Worm (Caenorhabditis elegans) whole organism, young adult: Measurements from ENCODE around the gene Y57A10C.8.

Source experiments
- F57A8.1 ChIP-seq: fragments of 200-800 bp; sonication (Bioruptor generic); optimal IDR thresholded peaks from 2 replicates; lab custom pipeline; 2018; ENCODE audit warnings: mild to moderate bottlenecking, missing genetic modification characterization, moderate library complexity, missing compliant biosample characterization
- F57C9.4 ChIP-seq: sonication (generic microtip); optimal IDR thresholded peaks from 2 replicates; lab custom pipeline; 2017; ENCODE audit warnings: mild to moderate bottlenecking, missing genetic modification characterization, missing compliant biosample characterization
- Y67H2A.10 ChIP-seq: fragments of 200-800 bp; sonication (Bioruptor generic); conservative IDR thresholded peaks from 2 replicates; pipeline ENCODE4 v1.3.6; 2022; ENCODE audit warnings: missing genetic modification reagents, missing genetic modification characterization, missing compliant biosample characterization
- Y95B8A.8 ChIP-seq: fragments of 200-800 bp; sonication (Bioruptor generic); IDR thresholded peaks from 2 replicates; pipeline ENCODE4 v1.3.6; 2022; ENCODE audit warnings: missing genetic modification reagents, missing genetic modification characterization, missing compliant biosample characterization
- athp-1 ChIP-seq: sonication (generic microtip); optimal IDR thresholded peaks from 2 replicates; lab custom pipeline; 2017; ENCODE audit warnings: mild to moderate bottlenecking, missing genetic modification characterization, missing compliant biosample characterization
- attf-6 ChIP-seq: fragments of 200-800 bp; sonication (Bioruptor generic); IDR thresholded peaks from 2 replicates; pipeline ENCODE4 v1.3.6; 2022; ENCODE audit warnings: missing genetic modification reagents, missing genetic modification characterization, missing compliant biosample characterization
- bed-2 ChIP-seq: fragments of 200-800 bp; sonication (Bioruptor generic); IDR thresholded peaks from 2 replicates; pipeline ENCODE4 v1.3.6; 2022; ENCODE audit warnings: missing genetic modification reagents, missing genetic modification characterization, missing compliant biosample characterization
- ceh-100 ChIP-seq: fragments of 200-800 bp; sonication (Bioruptor generic); IDR thresholded peaks from 2 replicates; pipeline ENCODE4 v1.3.6; 2022; ENCODE audit warnings: missing genetic modification reagents, missing genetic modification characterization, missing compliant biosample characterization
- ceh-58 ChIP-seq: fragments of 200-800 bp; sonication (Bioruptor generic); IDR thresholded peaks from 2 replicates; pipeline ENCODE4 v1.3.6; 2022; ENCODE audit warnings: missing genetic modification characterization, missing compliant biosample characterization
- chd-7 ChIP-seq: sonication (generic microtip); optimal IDR thresholded peaks from 2 replicates; lab custom pipeline; 2016; ENCODE audit warnings: mild to moderate bottlenecking, missing genetic modification characterization, moderate library complexity, missing compliant biosample characterization
- dpff-1 ChIP-seq: sonication (generic microtip); optimal IDR thresholded peaks from 2 replicates; lab custom pipeline; 2017; ENCODE audit warnings: mild to moderate bottlenecking, missing genetic modification characterization, missing compliant biosample characterization
- dpl-1 ChIP-seq: fragments of 150-350 bp; optimal IDR thresholded peaks from 2 replicates; lab custom pipeline; 2014; ENCODE audit warnings: missing biosample characterization, missing genetic modification reagents, missing genetic modification characterization
- egl-18 ChIP-seq: fragments of 200-800 bp; sonication (Bioruptor generic); IDR thresholded peaks from 2 replicates; pipeline ENCODE4 v1.3.6; 2022; ENCODE audit warnings: missing genetic modification reagents, missing genetic modification characterization, missing compliant biosample characterization
- egrh-3 ChIP-seq: fragments of 200-800 bp; sonication (Bioruptor generic); IDR thresholded peaks from 2 replicates; pipeline ENCODE4 v1.3.6; 2022; ENCODE audit warnings: missing genetic modification reagents, missing genetic modification characterization, missing compliant biosample characterization
- hlh-26 ChIP-seq: fragments of 200-800 bp; sonication (Bioruptor generic); conservative IDR thresholded peaks from 2 replicates; pipeline ENCODE4 v1.3.6; 2022; ENCODE audit warnings: missing genetic modification reagents, missing genetic modification characterization, missing compliant biosample characterization
- hmg-1.2 ChIP-seq: fragments of 200-800 bp; sonication (Bioruptor generic); IDR thresholded peaks from 2 replicates; pipeline ENCODE4 v1.3.6; 2022; ENCODE audit warnings: missing genetic modification reagents, missing genetic modification characterization, missing compliant biosample characterization
- hrde-1 ChIP-seq: sonication (generic microtip); optimal IDR thresholded peaks from 2 replicates; lab custom pipeline; 2016; ENCODE audit warnings: missing genetic modification characterization, mild to moderate bottlenecking, missing compliant biosample characterization, moderate library complexity, missing genotype, missing genetic modification reagents, borderline replicate concordance
- let-526 ChIP-seq: fragments of 200-800 bp; sonication (Bioruptor generic); IDR thresholded peaks from 2 replicates; pipeline ENCODE4 v1.3.6; 2022; ENCODE audit warnings: missing genetic modification reagents, missing genetic modification characterization, missing compliant biosample characterization
- let-607 ChIP-seq, 2 experiments: fragments of 200-800 bp in 1 of 2; sonication (Bioruptor generic) in 1 of 2; sonication (generic microtip) in 1 of 2; optimal IDR thresholded peaks; 2 replicates each; lab custom pipeline; 2016 to 2018; ENCODE audit warnings: mild to moderate bottlenecking in 2 of 2, missing compliant biosample characterization in 2 of 2, missing genetic modification characterization in 2 of 2, moderate library complexity in 2 of 2, missing genotype in 1 of 2
- lin-26 ChIP-seq: fragments of 200-800 bp; sonication (Bioruptor generic); IDR thresholded peaks from 2 replicates; pipeline ENCODE4 v1.3.6; 2022; ENCODE audit warnings: missing genetic modification reagents, missing genetic modification characterization, missing compliant biosample characterization
- lin-40 ChIP-seq: sonication (generic microtip); optimal IDR thresholded peaks from 2 replicates; lab custom pipeline; 2016; ENCODE audit warnings: missing genetic modification characterization, mild to moderate bottlenecking, missing compliant biosample characterization, missing genotype, missing genetic modification reagents
- madf-10 ChIP-seq: sonication (generic microtip); optimal IDR thresholded peaks from 2 replicates; lab custom pipeline; 2016; ENCODE audit warnings: mild to moderate bottlenecking, missing genetic modification characterization, missing compliant biosample characterization
- madf-6 ChIP-seq: fragments of 200-800 bp; sonication (Bioruptor generic); IDR thresholded peaks from 2 replicates; pipeline ENCODE4 v1.3.6; 2022; ENCODE audit warnings: missing genetic modification reagents, missing genetic modification characterization, missing compliant biosample characterization
- rec-8 ChIP-seq, 2 experiments: sonication (generic microtip); optimal IDR thresholded peaks; 2 replicates each; lab custom pipeline; 2016; ENCODE audit warnings: mild to moderate bottlenecking in 2 of 2, missing genetic modification characterization in 2 of 2, missing genetic modification reagents in 2 of 2, missing genotype in 2 of 2, missing biosample characterization in 1 of 2, missing compliant biosample characterization in 1 of 2, moderate library complexity in 1 of 2
- rpc-1 ChIP-seq, 2 experiments: fragments of 150-350 bp in 1 of 2; sonication (generic microtip) in 1 of 2; optimal IDR thresholded peaks; 2 replicates each; lab custom pipeline; 2014 to 2018; ENCODE audit warnings: missing biosample characterization in 1 of 2, missing genetic modification characterization in 1 of 2, missing genetic modification reagents in 1 of 2, missing genotype in 1 of 2
- sea-2 ChIP-seq: fragments of 200-800 bp; sonication (Bioruptor generic); IDR thresholded peaks from 2 replicates; pipeline ENCODE4 v1.3.6; 2022; ENCODE audit warnings: missing genetic modification characterization, missing compliant biosample characterization
- snpc-1.1 ChIP-seq: sonication (generic microtip); optimal IDR thresholded peaks from 2 replicates; lab custom pipeline; 2017; ENCODE audit warnings: missing genetic modification characterization, mild to moderate bottlenecking, missing compliant biosample characterization, antibody characterized with exemption, moderate library complexity, missing genotype, missing genetic modification reagents; ENCODE audit not compliant: insufficient read depth
- snpc-1.3 ChIP-seq: sonication (generic microtip); optimal IDR thresholded peaks from 2 replicates; lab custom pipeline; 2017; ENCODE audit warnings: missing genetic modification characterization, mild to moderate bottlenecking, missing compliant biosample characterization, antibody characterized with exemption, moderate library complexity, missing genotype, missing genetic modification reagents; ENCODE audit not compliant: insufficient read depth
- snpc-3.4 ChIP-seq: sonication (generic microtip); optimal IDR thresholded peaks from 2 replicates; lab custom pipeline; 2017; ENCODE audit warnings: missing genetic modification characterization, mild to moderate bottlenecking, missing compliant biosample characterization, antibody characterized with exemption, moderate library complexity, missing genotype, missing genetic modification reagents
- snpc-4 ChIP-seq, 5 experiments: fragments of 150-350 bp in 1 of 5; sonication (generic microtip) in 4 of 5; optimal IDR thresholded peaks; 2 replicates each; lab custom pipeline; 2014 to 2018; ENCODE audit warnings: missing genetic modification characterization in 5 of 5, missing biosample characterization in 3 of 5, antibody characterized with exemption in 2 of 5, mild to moderate bottlenecking in 2 of 5, missing compliant biosample characterization in 2 of 5, missing genotype in 2 of 5, moderate library complexity in 2 of 5, missing genetic modification reagents in 1 of 5
- unc-130 ChIP-seq: sonication (generic microtip); optimal IDR thresholded peaks from 2 replicates; lab custom pipeline; 2016; ENCODE audit warnings: missing genetic modification reagents, missing genetic modification characterization, missing compliant biosample characterization
- zfh-2 ChIP-seq: fragments of 200-800 bp; sonication (Bioruptor generic); conservative IDR thresholded peaks from 2 replicates; pipeline ENCODE4 v1.3.6; 2022; ENCODE audit warnings: missing genetic modification reagents, missing genetic modification characterization, missing compliant biosample characterization
- zim-3 ChIP-seq: sonication (generic microtip); optimal IDR thresholded peaks from 2 replicates; lab custom pipeline; 2017; ENCODE audit warnings: mild to moderate bottlenecking, missing genetic modification characterization, moderate library complexity, missing compliant biosample characterization
- ztf-6 ChIP-seq: fragments of 200-800 bp; sonication (Bioruptor generic); IDR thresholded peaks from 2 replicates; pipeline ENCODE4 v1.3.6; 2022; ENCODE audit warnings: missing genetic modification reagents, missing genetic modification characterization, missing compliant biosample characterization

Gene Y57A10C.8

DNA sequence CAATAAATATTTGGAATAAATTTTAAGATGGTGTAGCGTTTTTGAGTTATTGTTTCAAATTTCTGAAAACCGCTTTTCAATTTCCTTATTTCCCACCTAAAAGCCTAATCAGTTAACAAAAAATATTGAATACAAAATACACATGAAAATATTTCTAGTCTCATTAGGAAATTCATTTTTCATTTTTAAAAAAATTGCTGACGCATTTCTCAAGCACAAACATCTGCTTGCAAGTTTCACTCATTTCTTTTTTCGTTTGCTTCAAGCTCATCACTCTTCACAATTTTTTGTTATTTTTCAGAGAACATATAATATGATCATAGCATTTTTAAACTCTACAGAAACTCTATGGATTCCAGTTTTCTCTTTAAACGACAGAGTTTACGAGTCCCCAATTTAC lies 41.7 kb downstream of the Y57A10C.8 start, which contains the start of gene sre-41:
Gene sre-41, plus strand, starts transcription at position 301 of the 400 bp plus-strand sequence.
- no peak for TF ChIP-seq egl-18 (GFP tag; lab: Robert Waterston, UW)

DNA sequence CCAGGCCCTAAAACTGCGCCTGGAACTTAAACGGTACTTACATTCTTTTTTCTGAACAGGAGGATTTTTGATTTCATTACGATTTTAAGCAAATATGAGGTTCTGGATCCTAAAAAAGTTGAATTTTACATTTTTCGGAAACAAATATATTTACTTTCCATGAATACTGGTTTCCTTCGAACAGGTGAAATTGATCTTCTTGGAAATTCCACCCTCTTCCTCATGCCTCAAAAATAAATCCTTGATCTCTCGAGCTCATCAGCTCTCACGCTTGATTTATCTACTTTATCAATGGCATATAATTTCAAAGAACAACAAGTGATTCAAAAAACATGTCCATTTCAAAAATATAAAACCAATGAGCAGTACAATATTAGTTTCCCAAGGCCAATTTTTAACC lies 42.2 kb downstream of the Y57A10C.8 start:
- no peak for TF ChIP-seq athp-1
- no peak for TF ChIP-seq attf-6 (GFP tag; lab: Robert Waterston, UW)
- TF ChIP-seq let-607 (tag; optimal IDR thresholded peaks at IDR 0.05; lab: Kevin White, UChicago), result no peak
- no peak for TF ChIP-seq F57C9.4 (tag; lab: Kevin White, UChicago)
- TF ChIP-seq hlh-26 (GFP tag; lab: Robert Waterston, UW), result no peak
- TF ChIP-seq snpc-1.3 (tag; lab: Kevin White, UChicago), result no peak

DNA sequence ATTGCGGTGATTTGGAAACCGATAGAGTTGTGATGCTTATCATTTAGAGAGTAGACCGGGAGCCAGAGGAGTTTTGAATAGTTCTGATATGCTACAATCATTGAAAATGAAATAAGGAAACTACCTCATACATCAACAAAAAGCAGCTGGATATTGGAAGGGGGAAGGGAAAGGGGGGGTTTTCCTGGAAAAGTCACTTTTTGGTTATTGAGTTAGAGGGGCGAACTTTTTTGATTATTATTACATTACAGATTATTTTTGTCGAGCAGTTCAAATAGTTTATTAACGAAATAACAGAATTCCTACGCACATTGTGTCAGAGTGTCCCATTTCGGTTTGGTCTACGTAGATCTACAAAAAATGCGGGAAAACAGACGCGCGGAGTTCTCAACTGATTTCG lies 42.9 kb downstream of the Y57A10C.8 start, which contains the start of gene sre-42:
Gene sre-42, minus strand, starts transcription at position 101 of the 400 bp plus-strand sequence.
- TF ChIP-seq ztf-6 (GFP tag; lab: Robert Waterston, UW) (no peak), rpc-1 (optimal IDR thresholded peaks at IDR 0.05; lab: Kevin White, UChicago) (no peak), rpc-1 (tag; optimal IDR thresholded peaks at IDR 0.05; lab: Kevin White, UChicago) (no peak), dpff-1 (tag; lab: Kevin White, UChicago) (no peak), lin-26 (GFP tag; lab: Robert Waterston, UW) (no peak), rec-8 (tag; optimal IDR thresholded peaks at IDR 0.05; lab: Kevin White, UChicago) (no peak), let-526 (GFP tag; lab: Robert Waterston, UW) (no peak), F57A8.1 (GFP tag; lab: Kevin White, UChicago) (no peak), Y95B8A.8 (no peak)

DNA sequence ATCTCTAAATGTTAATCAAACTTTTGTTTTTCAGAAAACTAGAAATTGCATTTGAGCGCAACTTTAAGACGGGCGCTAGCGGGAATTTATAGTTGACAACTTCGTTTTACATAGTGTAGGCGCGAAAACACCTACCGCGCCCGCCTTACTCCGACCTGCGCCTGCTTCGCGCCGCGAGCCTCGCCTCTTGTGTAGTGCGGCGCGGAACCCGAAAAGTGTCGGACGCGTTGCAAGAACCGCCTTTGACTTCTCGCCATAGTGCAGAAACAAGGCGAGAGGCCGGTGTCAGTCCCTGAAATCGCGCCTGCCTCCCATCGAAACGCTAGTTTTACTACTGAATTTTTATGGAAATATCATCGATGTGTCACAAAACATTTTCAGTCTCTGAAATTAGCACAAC lies 43.8 kb downstream of the Y57A10C.8 start:
- TF ChIP-seq snpc-3.4, result no peak
- TF ChIP-seq hmg-1.2 (GFP tag; lab: Robert Waterston, UW), result peak; percentile 17; the same call in 1 of the 2 replicates
- TF ChIP-seq zim-3 (tag; lab: Kevin White, UChicago), result no peak
- no peak for TF ChIP-seq sea-2 (GFP tag; lab: Robert Waterston, UW)
- TF ChIP-seq snpc-1.1 (tag; lab: Kevin White, UChicago), result peak; percentile 67
- TF ChIP-seq hrde-1 (tag; lab: Kevin White, UChicago), result no peak
- TF ChIP-seq dpl-1 (GFP tag; lab: Kevin White, UChicago), result no peak
- TF ChIP-seq ceh-100 (GFP tag; lab: Robert Waterston, UW), result no peak
- no peak for TF ChIP-seq unc-130
- no peak for TF ChIP-seq lin-40 (tag; lab: Kevin White, UChicago)
- TF ChIP-seq rpc-1 (optimal IDR thresholded peaks at IDR 0.05; lab: Kevin White, UChicago), result no peak
- TF ChIP-seq rpc-1 (tag; optimal IDR thresholded peaks at IDR 0.05; lab: Kevin White, UChicago), result peak; percentile 8
- peak; percentile 21 for TF ChIP-seq snpc-4 (GFP tag; optimal IDR thresholded peaks at IDR 0.05; lab: Kevin White, UChicago)
- TF ChIP-seq snpc-4 (tag; optimal IDR thresholded peaks at IDR 0.05; lab: Kevin White, UChicago), result peak in 3 of 4 experiments; percentile 28 to 90 (median 84)
- peak; percentile 86 for TF ChIP-seq zfh-2 (GFP tag; lab: Robert Waterston, UW)
- TF ChIP-seq bed-2, result no peak
- TF ChIP-seq chd-7, result no peak
- peak; percentile 31; the same call in 1 of the 2 replicates for TF ChIP-seq egrh-3 (GFP tag; lab: Robert Waterston, UW)
- no peak for TF ChIP-seq rec-8 (tag; optimal IDR thresholded peaks at IDR 0.05; lab: Kevin White, UChicago)
- TF ChIP-seq ceh-58 (GFP tag; lab: Robert Waterston, UW), result no peak
- no peak for TF ChIP-seq madf-6
- no peak for TF ChIP-seq madf-10
- no peak for TF ChIP-seq Y67H2A.10 (GFP tag; lab: Robert Waterston, UW)
